Fruit fly (Drosophila melanogaster) whole organism, embryonic: ENCODE data around the gene CG32354.

ENCODE experiments used
- B-H1 ChIP-seq: fragments of 200-800 bp; sonication (Bioruptor generic); IDR thresholded peaks from 3 replicates; pipeline ENCODE4 v1.3.6; 2022; ENCODE audit warnings: missing biosample characterization, missing genetic modification characterization
- CG1024 ChIP-seq: fragments of 200-800 bp; sonication (Bioruptor generic); IDR thresholded peaks from 2 replicates; pipeline ENCODE4 v1.3.6; 2022; ENCODE audit warnings: missing biosample characterization, missing genetic modification characterization
- CG10431 ChIP-seq: fragments of 200-800 bp; sonication (Bioruptor generic); optimal IDR thresholded peaks from 3 replicates; lab custom pipeline; 2018; ENCODE audit warnings: missing biosample characterization, mild to moderate bottlenecking, missing genetic modification characterization
- CG11085 ChIP-seq: fragments of 200-800 bp; sonication (Bioruptor generic); IDR thresholded peaks from 2 replicates; pipeline ENCODE4 v1.3.6; 2022; ENCODE audit warnings: missing biosample characterization, missing genetic modification characterization
- CG11398 ChIP-seq: fragments of 200-800 bp; sonication (Bioruptor generic); optimal IDR thresholded peaks from 2 replicates; lab custom pipeline; 2016; ENCODE audit warnings: missing biosample characterization, missing genetic modification characterization
- CG11560 ChIP-seq: fragments of 200-800 bp; sonication (Bioruptor generic); IDR thresholded peaks from 3 replicates; pipeline ENCODE4 v1.3.6; 2022; ENCODE audit warnings: missing biosample characterization, missing genetic modification characterization
- CG12942 ChIP-seq: fragments of 200-800 bp; sonication (Bioruptor generic); optimal IDR thresholded peaks from 3 replicates; lab custom pipeline; 2016; ENCODE audit warnings: missing biosample characterization, missing genetic modification characterization
- CG13287 ChIP-seq: fragments of 200-800 bp; sonication (Bioruptor generic); IDR thresholded peaks from 2 replicates; pipeline ENCODE4 v1.3.6; 2022; ENCODE audit warnings: missing biosample characterization, missing genetic modification characterization; ENCODE audit not compliant: partially characterized antibody
- CG13296 ChIP-seq: fragments of 200-800 bp; sonication (Bioruptor generic); optimal IDR thresholded peaks from 3 replicates; lab custom pipeline; 2018; ENCODE audit warnings: missing biosample characterization, mild to moderate bottlenecking, missing genetic modification characterization
- CG13624 ChIP-seq: fragments of 200-800 bp; sonication (Bioruptor generic); optimal IDR thresholded peaks from 2 replicates; lab custom pipeline; 2016; ENCODE audit warnings: missing biosample characterization, missing genetic modification characterization
- CG14860 ChIP-seq: fragments of 200-800 bp; sonication (Bioruptor generic); IDR thresholded peaks from 3 replicates; pipeline ENCODE4 v1.3.6; 2022; ENCODE audit warnings: missing biosample characterization, missing genetic modification characterization; ENCODE audit not compliant: partially characterized antibody
- CG14965 ChIP-seq: fragments of 200-800 bp; sonication (Bioruptor generic); optimal IDR thresholded peaks from 2 replicates; lab custom pipeline; 2016; ENCODE audit warnings: missing biosample characterization, missing genetic modification characterization, borderline replicate concordance
- CG1647 ChIP-seq: fragments of 200-800 bp; sonication (Bioruptor generic); optimal IDR thresholded peaks from 3 replicates; lab custom pipeline; 2016; ENCODE audit warnings: missing biosample characterization, missing genetic modification characterization
- CG16815 ChIP-seq: fragments of 200-800 bp; sonication (Bioruptor generic); optimal IDR thresholded peaks from 3 replicates; lab custom pipeline; 2017; ENCODE audit warnings: missing biosample characterization, mild to moderate bottlenecking, missing genetic modification characterization
- CG2129 ChIP-seq: fragments of 200-800 bp; sonication (Bioruptor generic); IDR thresholded peaks from 2 replicates; pipeline ENCODE4 v1.3.6; 2022; ENCODE audit warnings: missing biosample characterization, missing genetic modification characterization; ENCODE audit not compliant: partially characterized antibody
- CG31224 ChIP-seq: fragments of 200-800 bp; sonication (Bioruptor generic); IDR thresholded peaks from 2 replicates; pipeline ENCODE4 v1.3.6; 2022; ENCODE audit warnings: missing biosample characterization, missing genetic modification characterization
- CG31388 ChIP-seq: fragments of 200-800 bp; sonication (Bioruptor generic); optimal IDR thresholded peaks from 2 replicates; lab custom pipeline; 2016; ENCODE audit warnings: missing biosample characterization, missing genetic modification characterization
- CG42726 ChIP-seq: fragments of 200-800 bp; sonication (Bioruptor generic); IDR thresholded peaks from 2 replicates; pipeline ENCODE4 v1.3.6; 2022; ENCODE audit warnings: missing biosample characterization, missing genetic modification characterization; ENCODE audit not compliant: partially characterized antibody
- CG4617 ChIP-seq: fragments of 200-800 bp; sonication (Bioruptor generic); optimal IDR thresholded peaks from 3 replicates; lab custom pipeline; 2016; ENCODE audit warnings: missing biosample characterization, missing genetic modification characterization, borderline replicate concordance
- Dip2 ChIP-seq: fragments of 200-800 bp; sonication (Bioruptor generic); IDR thresholded peaks from 2 replicates; pipeline ENCODE4 v1.3.6; 2022; ENCODE audit warnings: missing biosample characterization, missing genetic modification characterization
- HmgZ ChIP-seq: fragments of 200-800 bp; sonication (Bioruptor generic); optimal IDR thresholded peaks from 2 replicates; lab custom pipeline; 2018; ENCODE audit warnings: missing biosample characterization, mild to moderate bottlenecking, missing genetic modification characterization
- Hr39 ChIP-seq: fragments of >200 bp; optimal IDR thresholded peaks from 2 replicates; lab custom pipeline; 2017
- Jarid2 ChIP-seq: fragments of 200-800 bp; sonication (Bioruptor generic); optimal IDR thresholded peaks from 3 replicates; lab custom pipeline; 2017; ENCODE audit warnings: mild to moderate bottlenecking, missing biosample characterization, missing genetic modification reagents, missing genetic modification characterization
- MBD-R2 ChIP-seq: fragments of 200-800 bp; sonication (Bioruptor generic); IDR thresholded peaks from 2 replicates; pipeline ENCODE4 v1.3.6; 2022; ENCODE audit warnings: missing biosample characterization, missing genetic modification characterization
- Max ChIP-seq: fragments of 200-800 bp; sonication (Bioruptor generic); optimal IDR thresholded peaks from 2 replicates; lab custom pipeline; 2016; ENCODE audit warnings: missing biosample characterization, mild to moderate bottlenecking, missing genetic modification characterization
- NK7.1 ChIP-seq: fragments of 200-800 bp; sonication (Bioruptor generic); optimal IDR thresholded peaks from 3 replicates; lab custom pipeline; 2016; ENCODE audit warnings: missing biosample characterization, missing genetic modification characterization
- Opbp ChIP-seq: fragments of 200-800 bp; sonication (Bioruptor generic); IDR thresholded peaks from 3 replicates; pipeline ENCODE4 v1.3.6; 2022; ENCODE audit warnings: missing biosample characterization, missing genetic modification characterization; ENCODE audit not compliant: partially characterized antibody
- Rx ChIP-seq: fragments of 200-800 bp; sonication (Bioruptor generic); IDR thresholded peaks from 2 replicates; pipeline ENCODE4 v1.3.6; 2022; ENCODE audit warnings: missing biosample characterization, missing genetic modification characterization
- aop ChIP-seq: fragments of 200-800 bp; sonication (Bioruptor generic); IDR thresholded peaks from 2 replicates; pipeline ENCODE4 v1.3.6; 2022; ENCODE audit warnings: missing biosample characterization, missing genetic modification characterization
- bbx ChIP-seq: fragments of 200-800 bp; sonication (Bioruptor generic); IDR thresholded peaks from 2 replicates; pipeline ENCODE4 v1.3.6; 2022; ENCODE audit warnings: missing biosample characterization, missing genetic modification characterization; ENCODE audit not compliant: partially characterized antibody
- cg ChIP-seq: fragments of 200-800 bp; sonication (Bioruptor generic); optimal IDR thresholded peaks from 3 replicates; lab custom pipeline; 2019; ENCODE audit warnings: missing biosample characterization, mild to moderate bottlenecking, missing genetic modification characterization, moderate library complexity
- eve ChIP-seq, 2 experiments: fragments of >200 bp; optimal IDR thresholded peaks; 2 replicates each; lab custom pipeline; 2017; ENCODE audit warnings: missing biosample characterization in 2 of 2, missing genetic modification characterization in 2 of 2
- fd96Cb ChIP-seq: fragments of 200-800 bp; sonication (Bioruptor generic); optimal IDR thresholded peaks from 2 replicates; lab custom pipeline; 2018; ENCODE audit warnings: missing biosample characterization, mild to moderate bottlenecking, missing genetic modification characterization, moderate library complexity
- gro ChIP-seq: fragments of 200-800 bp; sonication (Bioruptor generic); optimal IDR thresholded peaks from 2 replicates; lab custom pipeline; 2016; ENCODE audit warnings: missing biosample characterization, missing genetic modification characterization
- h ChIP-seq: fragments of >200 bp; optimal IDR thresholded peaks from 2 replicates; lab custom pipeline; 2017
- her ChIP-seq: fragments of 200-800 bp; sonication (Bioruptor generic); optimal IDR thresholded peaks from 2 replicates; lab custom pipeline; 2016; ENCODE audit warnings: missing biosample characterization, missing genetic modification characterization
- lola ChIP-seq, 3 experiments: fragments of >200 bp in 2 of 3; fragments of 200-800 bp in 1 of 3; sonication (Bioruptor generic) in 1 of 3; optimal IDR thresholded peaks; 2 replicates each; lab custom pipeline; 2017 to 2019; ENCODE audit warnings: missing biosample characterization in 3 of 3, missing genetic modification characterization in 3 of 3, mild to moderate bottlenecking in 1 of 3, moderate library complexity in 1 of 3
- pita ChIP-seq: fragments of 200-800 bp; sonication (Bioruptor generic); optimal IDR thresholded peaks from 2 replicates; lab custom pipeline; 2017; ENCODE audit warnings: missing biosample characterization, mild to moderate bottlenecking, missing genetic modification characterization
- ranshi ChIP-seq: fragments of 200-800 bp; sonication (Bioruptor generic); IDR thresholded peaks from 2 replicates; pipeline ENCODE4 v1.3.6; 2022; ENCODE audit warnings: missing biosample characterization, missing genetic modification characterization
- ro ChIP-seq: fragments of 200-800 bp; sonication (Bioruptor generic); IDR thresholded peaks from 2 replicates; pipeline ENCODE4 v1.3.6; 2022; ENCODE audit warnings: missing biosample characterization, missing genetic modification characterization
- sens-2 ChIP-seq: fragments of 200-800 bp; sonication (Bioruptor generic); IDR thresholded peaks from 2 replicates; pipeline ENCODE4 v1.3.6; 2022; ENCODE audit warnings: missing biosample characterization, missing genetic modification characterization
- shn ChIP-seq: fragments of 200-800 bp; sonication (Bioruptor generic); optimal IDR thresholded peaks from 3 replicates; lab custom pipeline; 2016; ENCODE audit warnings: missing biosample characterization, missing genetic modification characterization
- sim ChIP-seq: fragments of 200-800 bp; sonication (Bioruptor generic); IDR thresholded peaks from 2 replicates; pipeline ENCODE4 v1.3.6; 2022; ENCODE audit warnings: missing biosample characterization, missing genetic modification characterization
- slbo ChIP-seq: fragments of 200-800 bp; sonication (Bioruptor generic); IDR thresholded peaks from 2 replicates; pipeline ENCODE4 v1.3.6; 2022; ENCODE audit warnings: missing biosample characterization, missing genetic modification characterization
- slp2 ChIP-seq: fragments of 200-800 bp; sonication (Bioruptor generic); optimal IDR thresholded peaks from 2 replicates; lab custom pipeline; 2016; ENCODE audit warnings: missing biosample characterization, missing genetic modification characterization
- sqz ChIP-seq: fragments of 200-800 bp; sonication (Bioruptor generic); optimal IDR thresholded peaks from 3 replicates; lab custom pipeline; 2018; ENCODE audit warnings: missing biosample characterization, mild to moderate bottlenecking, missing genetic modification characterization
- sug ChIP-seq: fragments of 200-800 bp; optimal IDR thresholded peaks from 2 replicates; lab custom pipeline; 2019; ENCODE audit warnings: missing biosample characterization, mild to moderate bottlenecking, missing genetic modification characterization, moderate library complexity
- unc-4 ChIP-seq: fragments of 200-800 bp; sonication (Bioruptor generic); IDR thresholded peaks from 2 replicates; pipeline ENCODE4 v1.3.6; 2022; ENCODE audit warnings: missing biosample characterization, missing genetic modification characterization; ENCODE audit not compliant: partially characterized antibody
- wek ChIP-seq: fragments of 200-800 bp; sonication (Bioruptor generic); optimal IDR thresholded peaks from 3 replicates; lab custom pipeline; 2018; ENCODE audit warnings: missing biosample characterization, mild to moderate bottlenecking, missing genetic modification characterization, moderate library complexity

Gene CG32354

DNA sequence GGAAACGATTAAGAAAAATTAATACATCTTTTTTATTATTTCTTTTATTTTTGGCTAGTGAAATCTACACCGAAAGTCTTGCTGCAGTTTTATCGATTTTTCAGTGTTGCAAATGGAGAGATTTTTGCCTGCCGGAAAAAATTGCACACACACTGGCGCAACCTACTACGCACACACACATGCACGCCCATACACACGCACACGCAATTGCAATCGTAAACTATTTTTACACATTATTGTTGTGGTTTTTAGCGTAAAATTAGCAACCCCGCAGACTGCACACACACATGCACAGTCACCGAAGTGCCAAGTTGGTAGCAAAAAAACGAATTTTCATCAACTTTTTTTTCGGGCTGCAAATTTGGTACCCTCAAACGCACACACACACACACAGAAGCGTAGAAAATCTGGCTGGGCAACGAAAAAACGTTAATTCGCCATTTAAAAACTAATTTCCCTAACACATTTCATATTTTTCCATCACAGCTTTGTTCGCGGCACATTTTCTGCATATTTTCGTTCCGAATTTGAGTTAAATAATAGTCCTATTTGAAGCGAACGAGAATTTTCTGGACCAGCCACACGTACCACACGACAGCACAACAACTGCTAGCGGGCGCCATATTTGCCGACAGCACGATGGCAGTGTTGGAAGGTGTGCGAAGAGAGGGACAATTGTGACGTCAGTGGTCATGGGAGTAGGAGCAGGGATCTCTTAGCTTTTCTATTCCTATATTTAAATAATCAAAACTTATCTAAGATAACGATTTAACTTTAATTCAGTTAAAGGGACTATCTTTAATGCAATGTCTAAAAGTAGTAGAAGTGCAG, 20.0 kb upstream of the CG32354 start, which contains the start of gene Unr (continued):
- TF ChIP-seq sim (peak; percentile 44; the same call in 1 of the 2 replicates), slp2 (GFP tag; lab: Kevin White, UChicago) (peak; percentile 76), sens-2 (GFP tag; lab: Robert Waterston, UW) (peak; percentile 82; the same call in 1 of the 2 replicates), B-H1 (GFP tag; lab: Robert Waterston, UW) (peak; percentile 79), CG16815 (GFP tag; lab: Kevin White, UChicago) (peak; percentile 42), Hr39 (lab: Kevin White, UChicago) (no peak), CG13296 (peak; percentile 86), MBD-R2 (GFP tag; lab: Robert Waterston, UW) (peak; percentile 77), CG4617 (peak; percentile 70), her (GFP tag; lab: Kevin White, UChicago) (peak; percentile 76), gro (peak; percentile 89), CG31224 (GFP tag; lab: Robert Waterston, UW) (peak; percentile 66), NK7.1 (GFP tag; lab: Kevin White, UChicago) (peak; percentile 78), Rx (GFP tag; lab: Robert Waterston, UW) (peak; percentile 63; the same call in 1 of the 2 replicates), CG1024 (peak; percentile 72; the same call in 1 of the 2 replicates), Dip2 (no peak), CG11560 (tag; lab: Robert Waterston, UW) (no peak), cg (GFP tag; lab: Kevin White, UChicago) (peak; percentile 97), HmgZ (tag; lab: Kevin White, UChicago) (peak; percentile 88), CG13287 (GFP tag; lab: Robert Waterston, UW) (peak; percentile 38; the same call in 1 of the 2 replicates), fd96Cb (tag; lab: Kevin White, UChicago) (peak; percentile 43), CG2129 (GFP tag; lab: Robert Waterston, UW) (no peak), CG42726 (GFP tag; lab: Robert Waterston, UW) (no peak), Jarid2 (GFP tag; lab: Kevin White, UChicago) (peak; percentile 39), CG14965 (GFP tag; lab: Kevin White, UChicago) (no peak), Opbp (no peak), wek (GFP tag; lab: Kevin White, UChicago) (peak; percentile 52), CG14860 (peak; percentile 15; the same call in 1 of the 3 replicates), sug (tag; lab: Kevin White, UChicago) (peak; percentile 70), lola (GFP tag; optimal IDR thresholded peaks at IDR 0.05; lab: Kevin White, UChicago) (peak in 2 of 3 experiments; percentile 48 to 60), CG13624 (peak; percentile 85), CG11085 (GFP tag; lab: Robert Waterston, UW) (peak; percentile 58; the same call in 1 of the 2 replicates), CG11398 (GFP tag; lab: Kevin White, UChicago) (no peak), CG12942 (GFP tag; lab: Kevin White, UChicago) (peak; percentile 76), Max (GFP tag; lab: Kevin White, UChicago) (peak; percentile 29), bbx (no peak), CG1647 (GFP tag; lab: Kevin White, UChicago) (peak; percentile 73), aop (GFP tag; lab: Robert Waterston, UW) (no peak), h (lab: Kevin White, UChicago) (no peak), ro (no peak; the same call in 1 of the 2 replicates), unc-4 (GFP tag; lab: Robert Waterston, UW) (no peak), shn (GFP tag; lab: Kevin White, UChicago) (peak; percentile 85), pita (no peak), slbo (GFP tag; lab: Robert Waterston, UW) (peak; percentile 89), ranshi (peak; percentile 81; the same call in 1 of the 2 replicates), sqz (GFP tag; lab: Kevin White, UChicago) (peak; percentile 42), CG31388 (no peak), eve (GFP tag; optimal IDR thresholded peaks at IDR 0.05; lab: Kevin White, UChicago) (no peak), CG10431 (GFP tag; lab: Kevin White, UChicago) (peak; percentile 52)
